Worm (Caenorhabditis elegans) whole organism, L4 larva: ENCODE results near the gene par-3.

ENCODE experiments used
- F26F4.8 ChIP-seq: fragments of 200-800 bp; sonication (Bioruptor generic); conservative IDR thresholded peaks from 2 replicates; pipeline ENCODE4 v1.3.6; 2022; ENCODE audit warnings: missing genetic modification characterization, missing compliant biosample characterization
- F37D6.2 ChIP-seq: sonication (generic microtip); optimal IDR thresholded peaks from 2 replicates; lab custom pipeline; 2016; ENCODE audit warnings: mild to moderate bottlenecking, missing genetic modification characterization, missing compliant biosample characterization
- F49E8.2 ChIP-seq: sonication (generic microtip); optimal IDR thresholded peaks from 2 replicates; lab custom pipeline; 2016; ENCODE audit warnings: missing compliant biosample characterization, mild to moderate bottlenecking, missing genetic modification characterization, borderline replicate concordance
- T20F7.1 ChIP-seq: fragments of 200-800 bp; sonication (Bioruptor generic); optimal IDR thresholded peaks from 2 replicates; lab custom pipeline; 2018; ENCODE audit warnings: mild to moderate bottlenecking, missing genetic modification characterization, missing compliant biosample characterization
- Y48G9A.11 ChIP-seq: fragments of 200-800 bp; sonication (Bioruptor generic); IDR thresholded peaks from 2 replicates; pipeline ENCODE4 v1.3.6; 2022; ENCODE audit warnings: missing genetic modification reagents, missing genetic modification characterization, missing compliant biosample characterization
- aly-2 ChIP-seq: sonication (generic microtip); optimal IDR thresholded peaks from 2 replicates; lab custom pipeline; 2018; ENCODE audit warnings: missing biosample characterization, missing genetic modification characterization
- ama-1 ChIP-seq: fragments of 150-350 bp; optimal IDR thresholded peaks from 2 replicates; lab custom pipeline; 2014; ENCODE audit warnings: inconsistent platforms, mixed read lengths
- ceh-32 ChIP-seq: sonication (generic microtip); optimal IDR thresholded peaks from 2 replicates; lab custom pipeline; 2016; ENCODE audit warnings: mild to moderate bottlenecking, missing genetic modification characterization, missing compliant biosample characterization; ENCODE audit not compliant: poor library complexity
- ceh-44 ChIP-seq: fragments of 200-800 bp; sonication (Bioruptor generic); IDR thresholded peaks from 2 replicates; pipeline ENCODE4 v1.3.6; 2022; ENCODE audit warnings: missing genetic modification reagents, missing genetic modification characterization, missing compliant biosample characterization
- ceh-62 ChIP-seq: sonication (generic microtip); optimal IDR thresholded peaks from 2 replicates; lab custom pipeline; 2017; ENCODE audit warnings: missing biosample characterization, missing genetic modification characterization
- ceh-82 ChIP-seq: sonication (generic microtip); optimal IDR thresholded peaks from 2 replicates; lab custom pipeline; 2017; ENCODE audit warnings: missing biosample characterization, missing genetic modification characterization
- ctbp-1 ChIP-seq: fragments of 200-800 bp; sonication (Bioruptor generic); IDR thresholded peaks from 2 replicates; pipeline ENCODE4 v1.3.6; 2022; ENCODE audit warnings: missing genetic modification reagents, missing genetic modification characterization, missing compliant biosample characterization
- dmd-6 ChIP-seq: fragments of 200-800 bp; sonication (Bioruptor generic); IDR thresholded peaks from 2 replicates; pipeline ENCODE4 v1.3.6; 2022; ENCODE audit warnings: missing genetic modification reagents, missing genetic modification characterization, missing compliant biosample characterization
- dmd-9 ChIP-seq: fragments of 200-800 bp; sonication (Bioruptor generic); IDR thresholded peaks from 2 replicates; pipeline ENCODE4 v1.3.6; 2022; ENCODE audit warnings: missing genetic modification reagents, missing genetic modification characterization, missing compliant biosample characterization
- dpl-1 ChIP-seq: fragments of 150-350 bp; optimal IDR thresholded peaks from 2 replicates; lab custom pipeline; 2014; ENCODE audit warnings: missing biosample characterization, missing genetic modification reagents, missing genetic modification characterization
- dve-1 ChIP-seq: sonication (generic microtip); optimal IDR thresholded peaks from 2 replicates; lab custom pipeline; 2017; ENCODE audit warnings: antibody characterized with exemption, mild to moderate bottlenecking, missing genetic modification characterization, missing compliant biosample characterization; ENCODE audit not compliant: insufficient read depth
- hmg-1.1 ChIP-seq: fragments of 200-800 bp; sonication (Bioruptor generic); IDR thresholded peaks from 2 replicates; pipeline ENCODE4 v1.3.6; 2022; ENCODE audit warnings: missing genetic modification reagents, missing genetic modification characterization, missing compliant biosample characterization
- lin-29 ChIP-seq: fragments of 200-800 bp; sonication (Bioruptor generic); IDR thresholded peaks from 2 replicates; pipeline ENCODE4 v1.3.6; 2022; ENCODE audit warnings: missing genetic modification reagents, missing genetic modification characterization, missing compliant biosample characterization
- lin-38 ChIP-seq: fragments of 200-800 bp; sonication (Bioruptor generic); IDR thresholded peaks from 2 replicates; pipeline ENCODE4 v1.3.6; 2022; ENCODE audit warnings: missing genetic modification reagents, missing genetic modification characterization, missing compliant biosample characterization
- lin-39 ChIP-seq: fragments of 150-350 bp; optimal IDR thresholded peaks from 2 replicates; lab custom pipeline; 2014; ENCODE audit warnings: missing biosample characterization, missing genetic modification reagents, missing genetic modification characterization
- lir-3 ChIP-seq: sonication (generic microtip); optimal IDR thresholded peaks from 2 replicates; lab custom pipeline; 2016; ENCODE audit warnings: mild to moderate bottlenecking, missing genetic modification characterization, missing compliant biosample characterization
- lsy-2 ChIP-seq, 2 experiments: fragments of 150-350 bp in 1 of 2; sonication (generic microtip) in 1 of 2; optimal IDR thresholded peaks; 2 replicates each; lab custom pipeline; 2014 to 2017; ENCODE audit warnings: missing biosample characterization in 2 of 2, missing genetic modification characterization in 2 of 2
- madf-5 ChIP-seq, 2 experiments: fragments of 200-800 bp; sonication (Bioruptor generic); IDR thresholded peaks; 2 replicates each; pipeline ENCODE4 v1.3.6; 2022; ENCODE audit warnings: missing compliant biosample characterization in 2 of 2, missing genetic modification characterization in 2 of 2
- mdl-1 ChIP-seq, 2 experiments: fragments of 150-350 bp in 1 of 2; sonication (generic microtip) in 1 of 2; optimal IDR thresholded peaks; 2 replicates each; lab custom pipeline; 2014 to 2017; ENCODE audit warnings: missing biosample characterization in 2 of 2, missing genetic modification characterization in 2 of 2
- mes-2 ChIP-seq: sonication (generic microtip); optimal IDR thresholded peaks from 2 replicates; lab custom pipeline; 2016; ENCODE audit warnings: missing genotype, mild to moderate bottlenecking, missing genetic modification characterization, missing compliant biosample characterization; ENCODE audit not compliant: poor library complexity, severe bottlenecking
- mxl-2 ChIP-seq: fragments of 200-800 bp; sonication (Bioruptor generic); conservative IDR thresholded peaks from 2 replicates; pipeline ENCODE4 v1.3.6; 2022; ENCODE audit warnings: missing genetic modification reagents, missing genetic modification characterization, missing compliant biosample characterization
- mxl-3 ChIP-seq: fragments of 200-800 bp; sonication (Bioruptor generic); optimal IDR thresholded peaks from 2 replicates; lab custom pipeline; 2018; ENCODE audit warnings: mild to moderate bottlenecking, missing genetic modification characterization, missing compliant biosample characterization
- nhr-102 ChIP-seq: sonication (generic microtip); optimal IDR thresholded peaks from 2 replicates; lab custom pipeline; 2016; ENCODE audit warnings: mild to moderate bottlenecking, missing genetic modification characterization, moderate library complexity, missing compliant biosample characterization
- nhr-237 ChIP-seq: sonication (generic microtip); optimal IDR thresholded peaks from 2 replicates; lab custom pipeline; 2017; ENCODE audit warnings: missing biosample characterization, missing genetic modification characterization
- nhr-28 ChIP-seq: fragments of 150-350 bp; optimal IDR thresholded peaks from 2 replicates; lab custom pipeline; 2014; ENCODE audit warnings: missing biosample characterization, missing genetic modification characterization
- nhr-41 ChIP-seq: fragments of 200-800 bp; sonication (Bioruptor generic); IDR thresholded peaks from 2 replicates; pipeline ENCODE4 v1.3.6; 2022; ENCODE audit warnings: missing genetic modification reagents, missing genetic modification characterization, missing compliant biosample characterization
- php-3 ChIP-seq: fragments of 200-800 bp; sonication (Bioruptor generic); IDR thresholded peaks from 2 replicates; pipeline ENCODE4 v1.3.6; 2022; ENCODE audit warnings: missing genetic modification reagents, missing genetic modification characterization, missing compliant biosample characterization
- pqm-1 ChIP-seq: sonication (generic microtip); optimal IDR thresholded peaks from 2 replicates; lab custom pipeline; 2017; ENCODE audit warnings: missing biosample characterization, missing genetic modification characterization
- snpc-1.2 ChIP-seq: fragments of 200-800 bp; sonication (Bioruptor generic); IDR thresholded peaks from 2 replicates; pipeline ENCODE4 v1.3.6; 2022; ENCODE audit warnings: missing genetic modification reagents, missing genetic modification characterization, missing compliant biosample characterization
- snpc-4 ChIP-seq: fragments of 150-350 bp; optimal IDR thresholded peaks from 2 replicates; lab custom pipeline; 2014; ENCODE audit warnings: missing biosample characterization, missing genetic modification characterization
- tag-97 ChIP-seq: fragments of 200-800 bp; sonication (Bioruptor generic); IDR thresholded peaks from 2 replicates; pipeline ENCODE4 v1.3.6; 2022; ENCODE audit warnings: missing genetic modification characterization, missing compliant biosample characterization
- unc-130 ChIP-seq: sonication (generic microtip); optimal IDR thresholded peaks from 2 replicates; lab custom pipeline; 2016; ENCODE audit warnings: missing genetic modification reagents, missing genetic modification characterization, missing compliant biosample characterization
- unc-39 ChIP-seq: sonication (generic microtip); optimal IDR thresholded peaks from 2 replicates; lab custom pipeline; 2017; ENCODE audit warnings: missing biosample characterization, missing genetic modification characterization
- vab-7 ChIP-seq: fragments of 200-800 bp; sonication (Bioruptor generic); IDR thresholded peaks from 2 replicates; pipeline ENCODE4 v1.3.6; 2022; ENCODE audit warnings: missing genetic modification reagents, missing genetic modification characterization, missing compliant biosample characterization
- zip-2 ChIP-seq: fragments of 150-350 bp; optimal IDR thresholded peaks from 2 replicates; lab custom pipeline; 2014; ENCODE audit warnings: missing biosample characterization, missing genetic modification characterization

Gene par-3

ce11 chrIII:5656941-5657340 is 7.1 kb upstream of the par-3 start, which contains the start of gene sdz-21:
Gene sdz-21, minus strand, starts transcription at chrIII:5657041.
- TF ChIP-seq snpc-1.2 (GFP tag; lab: Robert Waterston, UW) (no peak), F26F4.8 (GFP tag; lab: Robert Waterston, UW) (no peak), aly-2 (no peak), ceh-32 (tag; lab: Kevin White, UChicago) (no peak), lin-39 (no peak), tag-97 (no peak), ceh-62 (no peak), dpl-1 (GFP tag; lab: Kevin White, UChicago) (no peak), dve-1 (tag; lab: Kevin White, UChicago) (no peak), ceh-82 (tag; lab: Kevin White, UChicago) (no peak), mxl-2 (GFP tag; lab: Robert Waterston, UW) (no peak)
- TF ChIP-seq, all 104 proteins: peak for 0

- peak; percentile 33 for TF ChIP-seq mxl-3 (GFP tag; lab: Kevin White, UChicago)
- TF ChIP-seq nhr-28 = peak; percentile 82
- no peak for TF ChIP-seq nhr-41 (GFP tag; lab: Robert Waterston, UW)
- TF ChIP-seq ceh-44 (GFP tag; lab: Robert Waterston, UW) = no peak
- TF ChIP-seq, all 104 proteins: peak for 2
Measured at ce11 chrIII:5660976-5661375, 3.1 kb upstream of the par-3 start, which contains the start of gene F54E7.6. Gene F54E7.6, minus strand, starts transcription at chrIII:5661085.

- TF ChIP-seq ceh-62 (no peak), F49E8.2 (tag; lab: Kevin White, UChicago) (peak; percentile 85), snpc-1.2 (GFP tag; lab: Robert Waterston, UW) (peak; percentile 60; the same call in 1 of the 2 replicates), lir-3 (tag; lab: Kevin White, UChicago) (no peak), vab-7 (GFP tag; lab: Robert Waterston, UW) (no peak), lin-38 (GFP tag; lab: Robert Waterston, UW) (peak; percentile 81), nhr-102 (tag; lab: Kevin White, UChicago) (no peak), ctbp-1 (GFP tag; lab: Robert Waterston, UW) (no peak), madf-5 (GFP tag; IDR thresholded peaks at IDR 0.05; lab: Robert Waterston, UW) (no peak), nhr-41 (GFP tag; lab: Robert Waterston, UW) (no peak), zip-2 (tag; lab: Kevin White, UChicago) (no peak), lin-29 (no peak), mdl-1 (tag; optimal IDR thresholded peaks at IDR 0.05; lab: Kevin White, UChicago) (no peak), unc-39 (tag; lab: Kevin White, UChicago) (no peak), T20F7.1 (no peak), dmd-6 (GFP tag; lab: Robert Waterston, UW) (no peak), snpc-4 (no peak), Y48G9A.11 (GFP tag; lab: Robert Waterston, UW) (peak; percentile 79), php-3 (GFP tag; lab: Robert Waterston, UW) (no peak), dmd-9 (GFP tag; lab: Robert Waterston, UW) (no peak), unc-130 (peak; percentile 87), nhr-237 (tag; lab: Kevin White, UChicago) (no peak), F37D6.2 (tag; lab: Kevin White, UChicago) (no peak), lsy-2 (tag; optimal IDR thresholded peaks at IDR 0.05; lab: Kevin White, UChicago) (peak in 1 of 2 experiments; percentile 73), ama-1 (lab: Kevin White, UChicago) (no peak)
Measured at ce11 chrIII:5663521-5663920, 512 bp upstream of the par-3 start.

- TF ChIP-seq pqm-1 (peak; percentile 1), nhr-28 (peak; percentile 31), mes-2 (tag; lab: Kevin White, UChicago) (peak; percentile 13), hmg-1.1 (GFP tag; lab: Robert Waterston, UW) (no peak)
Measured at ce11 chrIII:5665278-5665677, 1.2 kb downstream of the par-3 start.
